Fruit fly (Drosophila melanogaster) whole organism, adult: ENCODE measurements around the gene tna.

Experiments used
- CG11617 ChIP-seq: fragments of 200-800 bp; sonication (Bioruptor generic); optimal IDR thresholded peaks from 2 replicates; lab custom pipeline; 2017; ENCODE audit warnings: mild to moderate bottlenecking, missing biosample characterization, missing genetic modification reagents, missing genetic modification characterization
- CG12768 ChIP-seq: fragments of 200-800 bp; sonication (Bioruptor generic); optimal IDR thresholded peaks from 2 replicates; lab custom pipeline; 2017; ENCODE audit warnings: missing biosample characterization, missing genetic modification characterization, mild to moderate bottlenecking, moderate library complexity, missing genetic modification reagents
- CG14711 ChIP-seq: fragments of 200-800 bp; sonication (Bioruptor generic); optimal IDR thresholded peaks from 2 replicates; lab custom pipeline; 2018; ENCODE audit warnings: missing biosample characterization, mild to moderate bottlenecking, missing genetic modification characterization, moderate library complexity
- CG1620 ChIP-seq: fragments of 200-800 bp; sonication (Bioruptor generic); optimal IDR thresholded peaks from 2 replicates; lab custom pipeline; 2016; ENCODE audit warnings: missing biosample characterization, missing genetic modification characterization
- CG33017 ChIP-seq: fragments of 200-800 bp; sonication (Bioruptor generic); optimal IDR thresholded peaks from 2 replicates; lab custom pipeline; 2018; ENCODE audit warnings: missing biosample characterization, mild to moderate bottlenecking, missing genetic modification characterization, moderate library complexity
- CG5204 ChIP-seq: fragments of 200-800 bp; sonication (Bioruptor generic); optimal IDR thresholded peaks from 2 replicates; lab custom pipeline; 2016; ENCODE audit warnings: missing biosample characterization, missing genetic modification characterization
- CG7045 ChIP-seq: fragments of 200-800 bp; sonication (Bioruptor generic); optimal IDR thresholded peaks from 2 replicates; lab custom pipeline; 2017; ENCODE audit warnings: missing biosample characterization, mild to moderate bottlenecking, missing genetic modification characterization
- CG7101 ChIP-seq: fragments of 200-800 bp; sonication (Bioruptor generic); optimal IDR thresholded peaks from 2 replicates; lab custom pipeline; 2018; ENCODE audit warnings: missing biosample characterization, mild to moderate bottlenecking, missing genetic modification characterization, moderate library complexity
- Clk ChIP-seq: fragments of 200-800 bp; sonication (Bioruptor generic); optimal IDR thresholded peaks from 2 replicates; lab custom pipeline; 2017; ENCODE audit warnings: missing biosample characterization, missing genetic modification characterization
- Crg-1 ChIP-seq: fragments of 200-800 bp; sonication (Bioruptor generic); optimal IDR thresholded peaks from 2 replicates; lab custom pipeline; 2016; ENCODE audit warnings: missing biosample characterization, missing genetic modification characterization
- Hr96 ChIP-seq: fragments of 200-800 bp; sonication (Bioruptor generic); optimal IDR thresholded peaks from 2 replicates; lab custom pipeline; 2016; ENCODE audit warnings: missing biosample characterization, missing genetic modification characterization
- Mnt ChIP-seq: fragments of 200-800 bp; sonication (Bioruptor generic); optimal IDR thresholded peaks from 2 replicates; lab custom pipeline; 2016; ENCODE audit warnings: missing biosample characterization, mild to moderate bottlenecking, missing genetic modification characterization
- bab1 ChIP-seq: fragments of 200-800 bp; sonication (Bioruptor generic); optimal IDR thresholded peaks from 3 replicates; lab custom pipeline; 2019; ENCODE audit warnings: missing biosample characterization, mild to moderate bottlenecking, missing genetic modification characterization, moderate library complexity
- cic ChIP-seq: fragments of 200-800 bp; sonication (Bioruptor generic); optimal IDR thresholded peaks from 2 replicates; lab custom pipeline; 2017; ENCODE audit warnings: missing biosample characterization, mild to moderate bottlenecking, missing genetic modification characterization, moderate library complexity
- cnc ChIP-seq, 2 experiments: fragments of >200 bp; optimal IDR thresholded peaks; 2 replicates each; lab custom pipeline; 2017
- kay ChIP-seq: fragments of 200-800 bp; sonication (Bioruptor generic); peaks from one replicate; lab custom pipeline; 2016; ENCODE audit warnings: missing biosample characterization, missing genetic modification characterization, borderline replicate concordance
- ovo ChIP-seq: fragments of 200-800 bp; sonication (Bioruptor generic); optimal IDR thresholded peaks from 2 replicates; lab custom pipeline; 2016; ENCODE audit warnings: missing biosample characterization, missing genetic modification characterization
- pad ChIP-seq: fragments of 200-800 bp; sonication (Bioruptor generic); optimal IDR thresholded peaks from 3 replicates; lab custom pipeline; 2017; ENCODE audit warnings: missing biosample characterization, missing genetic modification characterization, mild to moderate bottlenecking, moderate library complexity, missing genetic modification reagents
- tj ChIP-seq: fragments of 200-800 bp; sonication (Bioruptor generic); optimal IDR thresholded peaks from 3 replicates; lab custom pipeline; 2017; ENCODE audit warnings: missing biosample characterization, mild to moderate bottlenecking, missing genetic modification characterization, moderate library complexity
- toe ChIP-seq: fragments of 200-800 bp; sonication (Bioruptor generic); optimal IDR thresholded peaks from 2 replicates; lab custom pipeline; 2016; ENCODE audit warnings: missing biosample characterization, missing genetic modification characterization

Gene tna

dm6 chr3L:10814925-10815447 lies 20.3 kb upstream of the tna start:
- TF ChIP-seq Mnt (no peak), pad (GFP tag; lab: Kevin White, UChicago) (no peak), CG33017 (tag; lab: Kevin White, UChicago) (no peak), Hr96 (no peak), cic (GFP tag; lab: Kevin White, UChicago) (no peak), toe (GFP tag; lab: Kevin White, UChicago) (no peak), kay (no peak), cnc (optimal IDR thresholded peaks at IDR 0.05; lab: Kevin White, UChicago) (no peak), bab1 (GFP tag; lab: Kevin White, UChicago) (no peak), ovo (GFP tag; lab: Kevin White, UChicago) (no peak), CG11617 (no peak), Crg-1 (GFP tag; lab: Kevin White, UChicago) (no peak), CG14711 (tag; lab: Kevin White, UChicago) (no peak)

- TF ChIP-seq CG11617 (no peak), CG7101 (tag; lab: Kevin White, UChicago) (no peak), Clk (GFP tag; lab: Kevin White, UChicago) (no peak), Hr96 (no peak), tj (GFP tag; lab: Kevin White, UChicago) (no peak), CG7045 (GFP tag; lab: Kevin White, UChicago) (no peak), CG5204 (GFP tag; lab: Kevin White, UChicago) (no peak), pad (GFP tag; lab: Kevin White, UChicago) (no peak), CG12768 (GFP tag; lab: Kevin White, UChicago) (no peak), toe (GFP tag; lab: Kevin White, UChicago) (no peak), Crg-1 (GFP tag; lab: Kevin White, UChicago) (no peak), CG33017 (tag; lab: Kevin White, UChicago) (no peak), Mnt (no peak), ovo (GFP tag; lab: Kevin White, UChicago) (no peak)
Observed at dm6 chr3L:10816703-10817531, 18.4 kb upstream of the tna start.

dm6 chr3L:10817670-10818650 lies 17.4 kb upstream of the tna start:
- no peak for TF ChIP-seq CG33017 (tag; lab: Kevin White, UChicago)
- TF ChIP-seq Clk (GFP tag; lab: Kevin White, UChicago), result no peak
- TF ChIP-seq Mnt, result no peak
- no peak for TF ChIP-seq CG12768 (GFP tag; lab: Kevin White, UChicago)
- no peak for TF ChIP-seq tj (GFP tag; lab: Kevin White, UChicago)
- TF ChIP-seq Hr96, result no peak
- TF ChIP-seq CG1620, result no peak
- no peak for TF ChIP-seq Crg-1 (GFP tag; lab: Kevin White, UChicago)

dm6 chr3L:10821468-10821867 lies 13.9 kb upstream of the tna start:
- no peak for TF ChIP-seq CG11617
- no peak for TF ChIP-seq ovo (GFP tag; lab: Kevin White, UChicago)
- no peak for TF ChIP-seq CG14711 (tag; lab: Kevin White, UChicago)
- TF ChIP-seq CG7101 (tag; lab: Kevin White, UChicago), result no peak
- no peak for TF ChIP-seq cic (GFP tag; lab: Kevin White, UChicago)
- TF ChIP-seq Mnt, result no peak
- no peak for TF ChIP-seq CG1620
- no peak for TF ChIP-seq Crg-1 (GFP tag; lab: Kevin White, UChicago)
- no peak for TF ChIP-seq CG12768 (GFP tag; lab: Kevin White, UChicago)
- no peak for TF ChIP-seq CG33017 (tag; lab: Kevin White, UChicago)
- TF ChIP-seq kay, result no peak
- TF ChIP-seq CG5204 (GFP tag; lab: Kevin White, UChicago), result no peak
- no peak for TF ChIP-seq Hr96
- TF ChIP-seq CG7045 (GFP tag; lab: Kevin White, UChicago), result no peak
- no peak for TF ChIP-seq pad (GFP tag; lab: Kevin White, UChicago)

- TF ChIP-seq cic (GFP tag; lab: Kevin White, UChicago) (no peak), Hr96 (no peak), toe (GFP tag; lab: Kevin White, UChicago) (no peak), Crg-1 (GFP tag; lab: Kevin White, UChicago) (no peak), CG7101 (tag; lab: Kevin White, UChicago) (no peak)
Observed at dm6 chr3L:10822364-10823231, 12.7 kb upstream of the tna start.
